Fruit fly (Drosophila melanogaster): ENCODE measurements around the gene BobA.

DNA sequence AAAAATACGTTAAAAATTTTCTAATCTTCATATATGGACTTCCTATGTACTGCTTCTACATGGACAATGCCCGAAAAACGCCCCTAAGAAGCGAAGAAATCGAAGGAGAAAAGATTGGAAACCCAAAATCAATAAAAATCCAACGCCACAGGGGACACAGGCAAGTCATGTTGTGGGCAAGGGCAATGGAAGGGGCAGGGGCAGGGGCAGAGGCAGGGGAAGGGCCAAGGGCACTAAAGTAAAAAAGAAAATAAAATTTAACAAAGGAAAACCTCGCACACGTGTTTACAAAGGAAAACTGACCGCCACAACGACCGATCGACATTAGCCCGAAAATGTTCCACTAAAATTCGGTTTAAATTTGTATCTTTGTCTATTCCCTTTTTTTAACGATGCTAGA is 16.8 kb upstream of the BobA start:
- TF ChIP-seq fru (optimal IDR thresholded peaks at IDR 0.05) = no peak
- no peak for TF ChIP-seq H2.0 (GFP tag; IDR thresholded peaks at IDR 0.05)
- no peak for TF ChIP-seq Fer1 (GFP tag; optimal IDR thresholded peaks at IDR 0.05)
- no peak for TF ChIP-seq CG15479 (GFP tag; optimal IDR thresholded peaks at IDR 0.05)
- no peak for TF ChIP-seq CG34376 (GFP tag; optimal IDR thresholded peaks at IDR 0.05)
- no peak for TF ChIP-seq ssp (GFP tag; IDR thresholded peaks at IDR 0.05)
- no peak for TF ChIP-seq Dp (GFP tag; optimal IDR thresholded peaks at IDR 0.05)
- no peak for TF ChIP-seq ac (GFP tag; optimal IDR thresholded peaks at IDR 0.05)
- TF ChIP-seq usp (GFP tag; optimal IDR thresholded peaks at IDR 0.05) = no peak
- TF ChIP-seq jigr1 (GFP tag; IDR thresholded peaks at IDR 0.05) = no peak
- TF ChIP-seq stwl (tag; optimal IDR thresholded peaks at IDR 0.05) = no peak
- no peak for TF ChIP-seq CG10565 (GFP tag; optimal IDR thresholded peaks at IDR 0.05)
- no peak for TF ChIP-seq Opbp (GFP tag; IDR thresholded peaks at IDR 0.05; ENCODE audit: partially characterized antibody)
